Worm (Caenorhabditis elegans): ENCODE data around the gene T01D1.7.

ce11 chrII:162182-162581, 11.4 kb downstream of the T01D1.7 start, which contains the start of gene etr-1:
- TF ChIP-seq him-1 (tag; optimal IDR thresholded peaks at IDR 0.05) (no peak), dao-5 (tag; optimal IDR thresholded peaks at IDR 0.05) (no peak), W03F9.2 (tag; optimal IDR thresholded peaks at IDR 0.05) (no peak)
